Worm (Caenorhabditis elegans): ENCODE measurements around the gene cutl-1.

DNA sequence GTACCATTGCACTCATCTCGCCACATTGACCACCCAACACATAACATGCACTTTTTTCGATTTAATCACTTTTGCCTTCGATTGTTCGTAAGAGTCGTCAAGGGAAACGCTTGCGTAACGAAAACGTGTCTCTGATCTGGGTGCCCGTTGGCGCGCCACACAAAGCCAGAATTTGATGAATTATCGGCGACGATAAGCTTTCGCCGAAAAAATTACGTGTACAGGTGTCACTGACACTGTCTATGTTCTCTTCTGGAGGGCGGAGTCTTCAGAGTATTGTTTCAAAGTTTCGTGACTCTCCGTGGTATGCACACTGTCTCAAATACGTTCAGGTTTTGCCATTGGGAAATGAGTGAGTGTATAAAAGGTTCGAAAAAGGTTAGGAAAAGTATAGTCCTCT, 4.8 kb upstream of the cutl-1 start, which contains the start of gene F53F1.4:
- TF ChIP-seq cog-1 (tag; optimal IDR thresholded peaks at IDR 0.05), result no peak
- no peak for TF ChIP-seq T22C8.4 (GFP tag; IDR thresholded peaks at IDR 0.05)

Measured in whole organism, midembryonic.